Fruit fly (Drosophila melanogaster): ENCODE results near the gene CG6769.

CG6769 gene

DNA sequence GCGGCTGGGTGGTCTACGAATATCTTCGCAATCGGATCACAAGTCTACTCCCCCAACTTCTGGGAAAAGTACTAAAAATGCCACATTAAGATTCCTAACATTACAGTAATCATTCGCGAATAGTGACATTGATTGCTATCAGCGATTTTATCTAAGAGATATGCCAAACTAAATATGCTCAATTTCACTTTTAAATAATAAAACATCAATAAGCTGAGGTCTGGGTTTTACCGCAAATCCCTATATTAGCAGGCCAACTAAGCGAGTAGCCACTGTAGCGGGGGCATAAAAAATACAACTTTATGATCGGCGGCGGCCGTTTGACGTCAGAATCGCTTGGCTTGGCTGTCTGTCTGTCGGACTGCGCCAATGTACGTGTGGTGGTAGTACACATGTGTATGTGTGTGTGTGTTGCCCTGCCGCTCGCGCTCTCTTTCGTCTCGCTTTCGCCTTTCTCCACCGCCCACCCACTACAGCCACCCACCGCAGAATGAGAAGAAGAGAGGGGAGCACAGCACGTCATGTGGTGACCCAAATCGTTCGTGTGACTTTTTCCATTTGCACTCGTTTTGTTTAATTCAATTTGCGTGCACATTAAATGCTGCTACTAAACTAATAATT is 19.6 kb downstream of the CG6769 start (continued):
- TF ChIP-seq Doc3 (GFP tag; IDR thresholded peaks at IDR 0.05; ENCODE audit: partially characterized antibody) (no peak), CG30403 (GFP tag; optimal IDR thresholded peaks at IDR 0.05) (peak; percentile 96), inv (GFP tag; IDR thresholded peaks at IDR 0.05; ENCODE audit: partially characterized antibody) (no peak), Ssrp (tag; optimal IDR thresholded peaks at IDR 0.05) (peak; percentile 92), bsh (GFP tag; optimal IDR thresholded peaks at IDR 0.05) (peak; percentile 56 to 97), MBD-R2 (GFP tag; IDR thresholded peaks at IDR 0.05) (peak; percentile 85), Ptx1 (GFP tag; IDR thresholded peaks at IDR 0.05) (peak; percentile 97), CHES-1-like (GFP tag; optimal IDR thresholded peaks at IDR 0.05) (peak; percentile 95), CG4282 (GFP tag; optimal IDR thresholded peaks at IDR 0.05) (peak; percentile 66), yki (optimal IDR thresholded peaks at IDR 0.05) (no peak), CG6272 (GFP tag; IDR thresholded peaks at IDR 0.05) (peak; percentile 89), CG17186 (GFP tag; optimal IDR thresholded peaks at IDR 0.05) (peak; percentile 55), dpn (GFP tag; optimal IDR thresholded peaks at IDR 0.05) (peak; percentile 97 to 98), D19B (GFP tag; optimal IDR thresholded peaks at IDR 0.05) (peak; percentile 79), sens (GFP tag) (peak; percentile 99), Meics (GFP tag; optimal IDR thresholded peaks at IDR 0.05) (peak; percentile 92), H2.0 (GFP tag; IDR thresholded peaks at IDR 0.05) (peak; percentile 97), hb (GFP tag; IDR thresholded peaks at IDR 0.05; ENCODE audit: partially characterized antibody) (no peak), CG11696 (GFP tag; IDR thresholded peaks at IDR 0.05) (peak; percentile 76), Awh (GFP tag; IDR thresholded peaks at IDR 0.05) (peak; percentile 92), trh (GFP tag; optimal IDR thresholded peaks at IDR 0.05) (peak; percentile 76), Ets65A (GFP tag) (peak; percentile 99), rib (GFP tag; IDR thresholded peaks at IDR 0.05) (peak; percentile 90), so (GFP tag; IDR thresholded peaks at IDR 0.05) (peak; percentile 95), NC2α (GFP tag; optimal IDR thresholded peaks at IDR 0.05) (peak; percentile 88), CG32767 (GFP tag; IDR thresholded peaks at IDR 0.05) (peak; percentile 92), CG18476 (GFP tag; optimal IDR thresholded peaks at IDR 0.05) (peak; percentile 77), CG12219 (GFP tag; optimal IDR thresholded peaks at IDR 0.05) (peak; percentile 93), Sox100B (GFP tag; optimal IDR thresholded peaks at IDR 0.05) (peak; percentile 82), CG12236 (GFP tag; optimal IDR thresholded peaks at IDR 0.05) (peak; percentile 88), otp (GFP tag; IDR thresholded peaks at IDR 0.05) (peak; percentile 95), nerfin-2 (GFP tag; IDR thresholded peaks at IDR 0.05; ENCODE audit: partially characterized antibody) (no peak), CG11247 (GFP tag; IDR thresholded peaks at IDR 0.05) (peak; percentile 96), CG7987 (GFP tag; optimal IDR thresholded peaks at IDR 0.05) (peak; percentile 83), CG14965 (GFP tag; optimal IDR thresholded peaks at IDR 0.05; ENCODE audit: borderline replicate concordance) (peak; percentile 50), CG16815 (GFP tag; optimal IDR thresholded peaks at IDR 0.05) (peak; percentile 92), CG16779 (GFP tag; IDR thresholded peaks at IDR 0.05) (peak; percentile 92), CG12942 (GFP tag; optimal IDR thresholded peaks at IDR 0.05) (peak; percentile 93), HmgZ (tag; optimal IDR thresholded peaks at IDR 0.05) (peak; percentile 97), vnd (GFP tag; IDR thresholded peaks at IDR 0.05; ENCODE audit: partially characterized antibody) (no peak), unpg (GFP tag; optimal IDR thresholded peaks at IDR 0.05) (peak; percentile 97), CG12659 (GFP tag; optimal IDR thresholded peaks at IDR 0.05) (peak; percentile 96), Ravus (GFP tag; IDR thresholded peaks at IDR 0.05) (peak; percentile 85), CG13624 (GFP tag; optimal IDR thresholded peaks at IDR 0.05) (peak; percentile 97), YL-1 (GFP tag; optimal IDR thresholded peaks at IDR 0.05) (peak; percentile 78), tap (tag; optimal IDR thresholded peaks at IDR 0.05) (peak; percentile 90), CG10565 (GFP tag; optimal IDR thresholded peaks at IDR 0.05) (peak; percentile 14), Opbp (GFP tag; IDR thresholded peaks at IDR 0.05; ENCODE audit: partially characterized antibody) (no peak), CG14441 (GFP tag; IDR thresholded peaks at IDR 0.05) (peak; percentile 97), nerfin-1 (tag; optimal IDR thresholded peaks at IDR 0.05) (peak; percentile 84)

All from whole organism, embryonic.